Fruit fly (Drosophila melanogaster) whole organism, wandering third instar larva: ENCODE data around the gene CG32428.
"Not testable (repeated sequence)": the region's sequence is repeated elsewhere in the genome, so short reads cannot be mapped to it uniquely, and the experiment has no call there.

Experiments
- Abd-B ChIP-seq: fragments of >200 bp; optimal IDR thresholded peaks from 2 replicates; lab custom pipeline; 2017; ENCODE audit warnings: missing biosample characterization, missing genetic modification characterization
- CG32264 ChIP-seq: fragments of 200-800 bp; sonication (Bioruptor generic); optimal IDR thresholded peaks from 2 replicates; lab custom pipeline; 2016; ENCODE audit warnings: missing biosample characterization, missing genetic modification characterization
- Dfd ChIP-seq: fragments of >200 bp; optimal IDR thresholded peaks from 2 replicates; lab custom pipeline; 2017; ENCODE audit warnings: missing biosample characterization, missing genetic modification characterization
- Dif ChIP-seq: fragments of 200-275, 200-300 bp; sonication (Bioruptor generic); optimal IDR thresholded peaks from 2 replicates; lab custom pipeline; 2018; ENCODE audit warnings: missing biosample characterization, missing genetic modification characterization; ENCODE audit not compliant: partially characterized antibody
- GATAd ChIP-seq: sonication (Bioruptor generic); optimal IDR thresholded peaks from 2 replicates; lab custom pipeline; 2016; ENCODE audit warnings: missing biosample characterization, missing genetic modification characterization
- HLH106 ChIP-seq: fragments of 200-800 bp; optimal IDR thresholded peaks from 3 replicates; lab custom pipeline; 2019; ENCODE audit warnings: missing biosample characterization, mild to moderate bottlenecking, missing genetic modification characterization, moderate library complexity
- Hr78 ChIP-seq: fragments of >200 bp; optimal IDR thresholded peaks from 2 replicates; lab custom pipeline; 2017; ENCODE audit warnings: missing biosample characterization, missing genetic modification characterization
- Jra ChIP-seq: sonication (Bioruptor generic); optimal IDR thresholded peaks from 2 replicates; lab custom pipeline; 2016; ENCODE audit warnings: missing biosample characterization, missing genetic modification characterization
- Myc ChIP-seq: fragments of >200 bp; optimal IDR thresholded peaks from 2 replicates; lab custom pipeline; 2017
- N ChIP-seq: fragments of >200 bp; optimal IDR thresholded peaks from 2 replicates; lab custom pipeline; 2018; ENCODE audit warnings: missing biosample characterization, missing external identifiers, missing genetic modification characterization
- Rel ChIP-seq, 2 experiments: fragments of 200-800 bp; sonication (Bioruptor generic) in 1 of 2; optimal IDR thresholded peaks; 2 replicates in 1 of 2; 3 replicates in 1 of 2; lab custom pipeline; 2016 to 2019; ENCODE audit warnings: mild to moderate bottlenecking in 2 of 2, missing biosample characterization in 2 of 2, missing genetic modification characterization in 2 of 2, moderate library complexity in 1 of 2
- Sp1 ChIP-seq: fragments of 200-800 bp; sonication (Bioruptor generic); optimal IDR thresholded peaks from 3 replicates; lab custom pipeline; 2019; ENCODE audit warnings: missing biosample characterization, mild to moderate bottlenecking, missing genetic modification characterization, moderate library complexity
- Vsx2 ChIP-seq: fragments of 200-300, 225-300 bp; sonication (Bioruptor generic); optimal IDR thresholded peaks from 2 replicates; lab custom pipeline; 2018; ENCODE audit warnings: missing biosample characterization, missing genetic modification characterization; ENCODE audit not compliant: partially characterized antibody
- dmrt93B ChIP-seq: fragments of 200-800 bp; sonication (Bioruptor generic); optimal IDR thresholded peaks from 2 replicates; lab custom pipeline; 2018; ENCODE audit warnings: missing biosample characterization, mild to moderate bottlenecking, missing genetic modification characterization
- ey ChIP-seq: fragments of 200-800 bp; sonication (Bioruptor generic); optimal IDR thresholded peaks from 2 replicates; lab custom pipeline; 2016; ENCODE audit warnings: missing biosample characterization, missing genetic modification characterization
- foxo ChIP-seq, 2 experiments: fragments of 200-800 bp; sonication (Bioruptor generic); optimal IDR thresholded peaks; 2 replicates in 1 of 2; 3 replicates in 1 of 2; lab custom pipeline; 2016 to 2017; ENCODE audit warnings: missing biosample characterization in 2 of 2, missing genetic modification characterization in 2 of 2
- fru ChIP-seq: fragments of 200-800 bp; sonication (Bioruptor generic); optimal IDR thresholded peaks from 3 replicates; lab custom pipeline; 2016; ENCODE audit warnings: missing biosample characterization, mild to moderate bottlenecking, missing genetic modification characterization
- h ChIP-seq: fragments of 200-800 bp; sonication (Bioruptor generic); optimal IDR thresholded peaks from 3 replicates; lab custom pipeline; 2016; ENCODE audit warnings: missing biosample characterization, mild to moderate bottlenecking, missing genetic modification characterization
- lola ChIP-seq: fragments of >200 bp; optimal IDR thresholded peaks from 2 replicates; lab custom pipeline; 2017; ENCODE audit warnings: missing biosample characterization, missing genetic modification characterization
- pan ChIP-seq: fragments of >200 bp; optimal IDR thresholded peaks from 2 replicates; lab custom pipeline; 2017
- psq ChIP-seq: fragments of 200-800 bp; sonication (Bioruptor generic); optimal IDR thresholded peaks from 3 replicates; lab custom pipeline; 2017; ENCODE audit warnings: missing biosample characterization, mild to moderate bottlenecking, missing genetic modification characterization, moderate library complexity
- rgr ChIP-seq: fragments of 200-800 bp; sonication (Bioruptor generic); optimal IDR thresholded peaks from 3 replicates; lab custom pipeline; 2016; ENCODE audit warnings: missing biosample characterization, mild to moderate bottlenecking, missing genetic modification characterization
- sv ChIP-seq: fragments of 200-800 bp; sonication (Bioruptor generic); optimal IDR thresholded peaks from 3 replicates; lab custom pipeline; 2016; ENCODE audit warnings: missing biosample characterization, missing genetic modification characterization
- tai ChIP-seq: sonication (Bioruptor generic); optimal IDR thresholded peaks from 2 replicates; lab custom pipeline; 2016; ENCODE audit warnings: missing biosample characterization, missing genetic modification characterization
- usp ChIP-seq: fragments of >200 bp; optimal IDR thresholded peaks from 2 replicates; lab custom pipeline; 2017; ENCODE audit warnings: missing biosample characterization, missing genetic modification characterization
- woc ChIP-seq: sonication (Bioruptor generic); optimal IDR thresholded peaks from 2 replicates; lab custom pipeline; 2016; ENCODE audit warnings: missing biosample characterization, mild to moderate bottlenecking, missing genetic modification characterization

Gene CG32428

dm6 chr3L:20503886-20504285, 30.4 kb upstream of the CG32428 start, which contains the start of gene CG17637:
Gene CG17637 (plus strand): TSS chr3L:20504186.
- TF ChIP-seq h; Sp1 (GFP tag; lab: Kevin White, UChicago); sv: not testable (repeated sequence)

dm6 chr3L:20503256-20503655, 29.7 kb upstream of the CG32428 start:
- no peak for TF ChIP-seq Vsx2 (GFP tag; lab: Kevin White, UChicago)
- TF ChIP-seq Jra (GFP tag; lab: Kevin White, UChicago): no peak
- no peak for TF ChIP-seq HLH106 (tag; lab: Kevin White, UChicago)
- no peak for TF ChIP-seq Dfd
- TF ChIP-seq Rel (GFP tag; optimal IDR thresholded peaks at IDR 0.05; lab: Kevin White, UChicago): no peak
- no peak for TF ChIP-seq Rel (tag; optimal IDR thresholded peaks at IDR 0.05; lab: Kevin White, UChicago)

dm6 chr3L:20499536-20499935, 26.0 kb upstream of the CG32428 start, which contains the start of gene CG18281:
Gene CG18281 (plus strand): TSS chr3L:20499836.
- not testable (repeated sequence) for TF ChIP-seq lola (GFP tag; lab: Kevin White, UChicago); CG32264 (GFP tag; lab: Kevin White, UChicago); foxo (GFP tag; optimal IDR thresholded peaks at IDR 0.05; lab: Kevin White, UChicago)

dm6 chr3L:20498204-20498603, 24.7 kb upstream of the CG32428 start:
- TF ChIP-seq Dfd (peak; percentile 87), h (no peak)

- TF ChIP-seq Rel (GFP tag; optimal IDR thresholded peaks at IDR 0.05; lab: Kevin White, UChicago) (no peak), Rel (tag; optimal IDR thresholded peaks at IDR 0.05; lab: Kevin White, UChicago) (peak; percentile 8), lola (GFP tag; lab: Kevin White, UChicago) (no peak), Myc (lab: Kevin White, UChicago) (peak; percentile 18), foxo (GFP tag; optimal IDR thresholded peaks at IDR 0.05; lab: Kevin White, UChicago) (peak in 1 of 2 experiments; percentile 37), psq (GFP tag; lab: Kevin White, UChicago) (peak; percentile 67), Abd-B (GFP tag; lab: Kevin White, UChicago) (no peak), fru (GFP tag; lab: Kevin White, UChicago) (peak; percentile 25), HLH106 (tag; lab: Kevin White, UChicago) (peak; percentile 4), tai (GFP tag; lab: Kevin White, UChicago) (no peak), Jra (GFP tag; lab: Kevin White, UChicago) (no peak), h (peak; percentile 24), Sp1 (GFP tag; lab: Kevin White, UChicago) (no peak), usp (GFP tag; lab: Kevin White, UChicago) (no peak), Dfd (no peak), dmrt93B (GFP tag; lab: Kevin White, UChicago) (no peak)
Observed at dm6 chr3L:20497124-20497996, 23.8 kb upstream of the CG32428 start, which contains the start of gene CG32425. Gene CG32425 (plus strand): TSS chr3L:20497323.

dm6 chr3L:20494780-20495591, 21.5 kb upstream of the CG32428 start, which contains the start of gene ZnT77C:
Gene ZnT77C (minus strand): TSS chr3L:20494921.
- TF ChIP-seq Rel (GFP tag; optimal IDR thresholded peaks at IDR 0.05; lab: Kevin White, UChicago) (no peak), Rel (tag; optimal IDR thresholded peaks at IDR 0.05; lab: Kevin White, UChicago) (peak; percentile 31), Abd-B (GFP tag; lab: Kevin White, UChicago) (no peak), pan (lab: Kevin White, UChicago) (no peak), CG32264 (GFP tag; lab: Kevin White, UChicago) (no peak), Sp1 (GFP tag; lab: Kevin White, UChicago) (no peak), GATAd (GFP tag; lab: Kevin White, UChicago) (no peak), Vsx2 (GFP tag; lab: Kevin White, UChicago) (no peak), ey (no peak)

dm6 chr3L:20494262-20494601, 20.7 kb upstream of the CG32428 start:
- TF ChIP-seq dmrt93B (GFP tag; lab: Kevin White, UChicago): no peak
- no peak for TF ChIP-seq rgr (GFP tag; lab: Kevin White, UChicago)
- no peak for TF ChIP-seq tai (GFP tag; lab: Kevin White, UChicago)
- no peak for TF ChIP-seq Jra (GFP tag; lab: Kevin White, UChicago)
- no peak for TF ChIP-seq GATAd (GFP tag; lab: Kevin White, UChicago)
- TF ChIP-seq woc: no peak
- no peak for TF ChIP-seq Abd-B (GFP tag; lab: Kevin White, UChicago)
- no peak for TF ChIP-seq Dif (GFP tag; lab: Kevin White, UChicago)
- TF ChIP-seq ey: no peak
- TF ChIP-seq usp (GFP tag; lab: Kevin White, UChicago): no peak
- TF ChIP-seq Myc (lab: Kevin White, UChicago): no peak
- TF ChIP-seq h: no peak
- TF ChIP-seq Vsx2 (GFP tag; lab: Kevin White, UChicago): no peak
- no peak for TF ChIP-seq foxo (GFP tag; optimal IDR thresholded peaks at IDR 0.05; lab: Kevin White, UChicago)
- TF ChIP-seq Dfd: no peak
- no peak for TF ChIP-seq CG32264 (GFP tag; lab: Kevin White, UChicago)
- no peak for TF ChIP-seq lola (GFP tag; lab: Kevin White, UChicago)
- TF ChIP-seq Hr78 (GFP tag; lab: Kevin White, UChicago): no peak
- TF ChIP-seq N: no peak
